Worm (Caenorhabditis elegans) whole organism, mixed stage, embryonic: ENCODE data around the gene C34F11.5.

ENCODE experiments used
- blmp-1 ChIP-seq: fragments of 150-350 bp; optimal IDR thresholded peaks from 2 replicates; lab custom pipeline; 2014; ENCODE audit warnings: missing biosample characterization, missing genetic modification characterization
- elt-1 ChIP-seq: sonication (generic microtip); optimal IDR thresholded peaks from 2 replicates; lab custom pipeline; 2017; ENCODE audit warnings: missing genetic modification characterization, mild to moderate bottlenecking, missing compliant biosample characterization, antibody characterized with exemption, moderate library complexity, borderline replicate concordance; ENCODE audit not compliant: insufficient read depth
- elt-3 ChIP-seq: fragments of 150-350 bp; optimal IDR thresholded peaks from 2 replicates; lab custom pipeline; 2014; ENCODE audit warnings: missing biosample characterization, missing genetic modification characterization
- hlh-1 ChIP-seq: fragments of 150-350 bp; optimal IDR thresholded peaks from 2 replicates; lab custom pipeline; 2014; ENCODE audit warnings: missing biosample characterization, missing genetic modification reagents, missing genetic modification characterization
- lin-13 ChIP-seq: fragments of 150-350 bp; optimal IDR thresholded peaks from 2 replicates; lab custom pipeline; 2014; ENCODE audit warnings: missing biosample characterization, missing genetic modification characterization
- mab-5 ChIP-seq: fragments of 150-350 bp; optimal IDR thresholded peaks from 2 replicates; lab custom pipeline; 2014; ENCODE audit warnings: missing biosample characterization, missing genetic modification characterization
- mls-2 ChIP-seq: sonication (generic microtip); optimal IDR thresholded peaks from 2 replicates; lab custom pipeline; 2016; ENCODE audit warnings: mild to moderate bottlenecking, missing genetic modification characterization, moderate library complexity, missing compliant biosample characterization
- nhr-237 ChIP-seq: fragments of 150-350 bp; optimal IDR thresholded peaks from 2 replicates; lab custom pipeline; 2014; ENCODE audit warnings: missing biosample characterization, missing genetic modification characterization
- snpc-4 ChIP-seq: fragments of 150-350 bp; optimal IDR thresholded peaks from 2 replicates; lab custom pipeline; 2014; ENCODE audit warnings: missing biosample characterization, missing genetic modification characterization
- unc-39 ChIP-seq: fragments of 150-350 bp; optimal IDR thresholded peaks from 2 replicates; lab custom pipeline; 2014; ENCODE audit warnings: missing biosample characterization, missing genetic modification characterization
- unc-62 ChIP-seq: fragments of 150-350 bp; optimal IDR thresholded peaks from 2 replicates; lab custom pipeline; 2014; ENCODE audit warnings: missing biosample characterization, missing genetic modification reagents, missing genetic modification characterization
- zip-8 ChIP-seq: fragments of 150-350 bp; optimal IDR thresholded peaks from 2 replicates; lab custom pipeline; 2014; ENCODE audit warnings: missing biosample characterization, missing genetic modification characterization
- ztf-11 ChIP-seq: fragments of 150-350 bp; optimal IDR thresholded peaks from 2 replicates; lab custom pipeline; 2014; ENCODE audit warnings: missing biosample characterization, missing genetic modification characterization

- TF ChIP-seq lin-13 (tag; lab: Kevin White, UChicago): no peak
- no peak for TF ChIP-seq mab-5 (tag; lab: Kevin White, UChicago)
- no peak for TF ChIP-seq snpc-4
- no peak for TF ChIP-seq nhr-237 (tag; lab: Kevin White, UChicago)
- no peak for TF ChIP-seq zip-8 (tag; lab: Kevin White, UChicago)
- no peak for TF ChIP-seq hlh-1
- TF ChIP-seq elt-1 (tag; lab: Kevin White, UChicago): no peak
- TF ChIP-seq blmp-1 (tag; lab: Kevin White, UChicago): no peak
- TF ChIP-seq elt-3: no peak
- no peak for TF ChIP-seq unc-39
- no peak for TF ChIP-seq ztf-11 (tag; lab: Kevin White, UChicago)
- no peak for TF ChIP-seq mls-2 (tag; lab: Kevin White, UChicago)
- TF ChIP-seq unc-62 (GFP tag; lab: Kevin White, UChicago): no peak
Measured at ce11 chrII:5211970-5212369, 16.4 kb downstream of the C34F11.5 start, which contains the start of gene C34F11.2.
